Fruit fly (Drosophila melanogaster): ENCODE data around the gene ppk27.

ppk27 gene

dm6 chr3L:3771406-3771935, 16.5 kb upstream of the ppk27 start:
- TF ChIP-seq CG8359 (GFP tag; optimal IDR thresholded peaks at IDR 0.05; ENCODE audit: borderline replicate concordance) (no peak), seq (GFP tag; IDR thresholded peaks at IDR 0.05) (peak; percentile 75), prd (optimal IDR thresholded peaks at IDR 0.05) (no peak), prd (GFP tag; IDR thresholded peaks at IDR 0.05) (peak; percentile 83), CG6683 (GFP tag; optimal IDR thresholded peaks at IDR 0.05) (peak; percentile 30), E2f2 (GFP tag; IDR thresholded peaks at IDR 0.05) (peak; percentile 55; the same call in 1 of the 2 replicates), zf30C (GFP tag; optimal IDR thresholded peaks at IDR 0.05) (no peak), CG13624 (GFP tag; optimal IDR thresholded peaks at IDR 0.05) (no peak), Elba2 (GFP tag; optimal IDR thresholded peaks at IDR 0.05) (no peak), CG6175 (GFP tag; IDR thresholded peaks at IDR 0.05) (peak; percentile 47; the same call in 1 of the 3 replicates), CG32532 (GFP tag; IDR thresholded peaks at IDR 0.05) (peak; percentile 96), CG12155 (GFP tag; optimal IDR thresholded peaks at IDR 0.05) (peak; percentile 79), vnd (GFP tag; IDR thresholded peaks at IDR 0.05; ENCODE audit: partially characterized antibody) (no peak), Abd-B (GFP tag; optimal IDR thresholded peaks at IDR 0.05) (peak; percentile 59), dpn (GFP tag; optimal IDR thresholded peaks at IDR 0.05) (peak in 1 of 2 experiments; percentile 69), slp2 (GFP tag; optimal IDR thresholded peaks at IDR 0.05) (no peak), CG2678 (tag; optimal IDR thresholded peaks at IDR 0.05) (peak; percentile 88), HmgZ (tag; optimal IDR thresholded peaks at IDR 0.05) (peak; percentile 66), CG4424 (GFP tag; optimal IDR thresholded peaks at IDR 0.05) (peak; percentile 42), odd (GFP tag; optimal IDR thresholded peaks at IDR 0.05) (peak; percentile 65), Dp (GFP tag; optimal IDR thresholded peaks at IDR 0.05) (no peak), luna (GFP tag; optimal IDR thresholded peaks at IDR 0.05) (no peak), Six4 (GFP tag; optimal IDR thresholded peaks at IDR 0.05) (no peak), CG1233 (GFP tag; optimal IDR thresholded peaks at IDR 0.05) (peak; percentile 45), danr (GFP tag; IDR thresholded peaks at IDR 0.05) (peak; percentile 30; the same call in 1 of the 2 replicates), CG10979 (tag; optimal IDR thresholded peaks at IDR 0.05) (peak; percentile 25), usp (GFP tag; optimal IDR thresholded peaks at IDR 0.05) (no peak), CG16779 (GFP tag; IDR thresholded peaks at IDR 0.05) (peak; percentile 49; the same call in 1 of the 2 replicates), eve (GFP tag; optimal IDR thresholded peaks at IDR 0.05) (no peak), Max (GFP tag; optimal IDR thresholded peaks at IDR 0.05) (peak; percentile 36), Deaf1 (tag; optimal IDR thresholded peaks at IDR 0.05) (peak; percentile 50), CG4854 (GFP tag; optimal IDR thresholded peaks at IDR 0.05) (peak; percentile 28), CG32772 (GFP tag; IDR thresholded peaks at IDR 0.05) (peak; percentile 71), CG30403 (GFP tag; optimal IDR thresholded peaks at IDR 0.05) (peak; percentile 79), NK7.1 (GFP tag; optimal IDR thresholded peaks at IDR 0.05) (no peak), CG10321 (GFP tag; IDR thresholded peaks at IDR 0.05) (0 out of 2 replicates have a peak, but pooled peaks have one; percentile 39), disco-r (GFP tag; optimal IDR thresholded peaks at IDR 0.05) (no peak), jumu (GFP tag; optimal IDR thresholded peaks at IDR 0.05) (no peak), CG17568 (GFP tag; optimal IDR thresholded peaks at IDR 0.05) (peak; percentile 44), CG13287 (GFP tag; IDR thresholded peaks at IDR 0.05; ENCODE audit: partially characterized antibody) (no peak), Nf-YB (GFP tag; optimal IDR thresholded peaks at IDR 0.05) (peak; percentile 39), CG7786 (GFP tag; optimal IDR thresholded peaks at IDR 0.05) (no peak), toy (GFP tag; IDR thresholded peaks at IDR 0.05) (peak; percentile 40; the same call in 1 of the 2 replicates), sna (GFP tag; IDR thresholded peaks at IDR 0.05; ENCODE audit: partially characterized antibody) (no peak), Dbx (GFP tag; IDR thresholded peaks at IDR 0.05) (peak; percentile 93), unpg (GFP tag; optimal IDR thresholded peaks at IDR 0.05) (peak; percentile 79), CG3163 (GFP tag; optimal IDR thresholded peaks at IDR 0.05) (no peak), Mes4 (GFP tag; optimal IDR thresholded peaks at IDR 0.05) (no peak), schlank (tag; optimal IDR thresholded peaks at IDR 0.05) (no peak), fd64A (GFP tag; optimal IDR thresholded peaks at IDR 0.05) (no peak), CG33557 (GFP tag; optimal IDR thresholded peaks at IDR 0.05) (no peak)
